Worm (Caenorhabditis elegans) whole organism, midembryonic: ENCODE results near the gene B0285.6.
A peak's percentile ranks its signal among the peaks of the same experiment; 100 is the strongest.

Experiments used
- T22C8.4 ChIP-seq: fragments of 200-800 bp; sonication (Bioruptor generic); IDR thresholded peaks from 2 replicates; pipeline ENCODE4 v1.3.6; 2022; ENCODE audit warnings: missing genetic modification characterization, missing compliant biosample characterization
- cog-1 ChIP-seq: sonication (generic microtip); optimal IDR thresholded peaks from 2 replicates; lab custom pipeline; 2016; ENCODE audit warnings: missing genetic modification characterization, missing compliant biosample characterization
- flt-1 ChIP-seq: fragments of 200-800 bp; sonication (Bioruptor generic); IDR thresholded peaks from 2 replicates; pipeline ENCODE4 v1.3.6; 2022; ENCODE audit warnings: missing genetic modification characterization, missing compliant biosample characterization
- klf-2 ChIP-seq: fragments of 200-800 bp; sonication (Bioruptor generic); conservative IDR thresholded peaks from 2 replicates; pipeline ENCODE4 v1.3.6; 2022; ENCODE audit warnings: missing genetic modification reagents, missing genetic modification characterization, missing compliant biosample characterization
- med-1 ChIP-seq: sonication (generic microtip); optimal IDR thresholded peaks from 2 replicates; lab custom pipeline; 2017; ENCODE audit warnings: missing genetic modification characterization, mild to moderate bottlenecking, missing compliant biosample characterization, antibody characterized with exemption, missing genetic modification reagents; ENCODE audit not compliant: insufficient read depth
- ref-1 ChIP-seq: fragments of 200-800 bp; sonication (Bioruptor generic); conservative IDR thresholded peaks from 2 replicates; pipeline ENCODE4 v1.3.6; 2022; ENCODE audit warnings: missing genetic modification reagents, missing genetic modification characterization, missing compliant biosample characterization
- tab-1 ChIP-seq: fragments of 200-800 bp; sonication (Bioruptor generic); IDR thresholded peaks from 2 replicates; pipeline ENCODE4 v1.3.6; 2022; ENCODE audit warnings: missing genetic modification characterization, missing compliant biosample characterization
- ztf-23 ChIP-seq: fragments of 200-800 bp; sonication (Bioruptor generic); IDR thresholded peaks from 2 replicates; pipeline ENCODE4 v1.3.6; 2022; ENCODE audit warnings: missing genetic modification reagents, missing genetic modification characterization, missing compliant biosample characterization
- ztf-29 ChIP-seq: fragments of 200-800 bp; sonication (Bioruptor generic); IDR thresholded peaks from 2 replicates; pipeline ENCODE4 v1.3.6; 2022; ENCODE audit warnings: missing genetic modification reagents, missing genetic modification characterization, missing compliant biosample characterization

The B0285.6 gene

ce11 chrIII:4357438-4357837 is 7.5 kb downstream of the B0285.6 start:
- TF ChIP-seq cog-1 (tag; lab: Kevin White, UChicago): no peak
- TF ChIP-seq med-1 (GFP tag; lab: Kevin White, UChicago): no peak
- TF ChIP-seq T22C8.4 (GFP tag; lab: Robert Waterston, UW): no peak
- no peak for TF ChIP-seq tab-1 (GFP tag; lab: Robert Waterston, UW)
- no peak for TF ChIP-seq flt-1
- no peak for TF ChIP-seq ztf-23 (GFP tag; lab: Robert Waterston, UW)
- no peak for TF ChIP-seq ref-1
- TF ChIP-seq ztf-29 (GFP tag; lab: Robert Waterston, UW): no peak
- TF ChIP-seq klf-2 (GFP tag; lab: Robert Waterston, UW): no peak

ce11 chrIII:4358345-4358744 is 8.4 kb downstream of the B0285.6 start:
- TF ChIP-seq ztf-29 (GFP tag; lab: Robert Waterston, UW) (no peak), ztf-23 (GFP tag; lab: Robert Waterston, UW) (no peak), T22C8.4 (GFP tag; lab: Robert Waterston, UW) (no peak), ref-1 (no peak), tab-1 (GFP tag; lab: Robert Waterston, UW) (no peak)

ce11 chrIII:4359208-4359607 is 9.3 kb downstream of the B0285.6 start:
- no peak for TF ChIP-seq ztf-23 (GFP tag; lab: Robert Waterston, UW)
- TF ChIP-seq klf-2 (GFP tag; lab: Robert Waterston, UW): no peak
- TF ChIP-seq cog-1 (tag; lab: Kevin White, UChicago): no peak
- TF ChIP-seq med-1 (GFP tag; lab: Kevin White, UChicago): no peak
- TF ChIP-seq ref-1: no peak
- TF ChIP-seq tab-1 (GFP tag; lab: Robert Waterston, UW): no peak
- TF ChIP-seq T22C8.4 (GFP tag; lab: Robert Waterston, UW): no peak
- no peak for TF ChIP-seq flt-1
- TF ChIP-seq ztf-29 (GFP tag; lab: Robert Waterston, UW): no peak

- TF ChIP-seq tab-1 (GFP tag; lab: Robert Waterston, UW) (no peak), med-1 (GFP tag; lab: Kevin White, UChicago) (no peak), T22C8.4 (GFP tag; lab: Robert Waterston, UW) (no peak), cog-1 (tag; lab: Kevin White, UChicago) (no peak), flt-1 (no peak), klf-2 (GFP tag; lab: Robert Waterston, UW) (no peak), ztf-29 (GFP tag; lab: Robert Waterston, UW) (no peak), ztf-23 (GFP tag; lab: Robert Waterston, UW) (no peak), ref-1 (no peak)
Observed at ce11 chrIII:4359900-4360299, 10.0 kb downstream of the B0285.6 start.

ce11 chrIII:4362332-4362731 is 12.4 kb downstream of the B0285.6 start:
- TF ChIP-seq flt-1: 0 out of 2 replicates have a peak, but pooled peaks have one; percentile 6
- TF ChIP-seq ztf-29 (GFP tag; lab: Robert Waterston, UW): no peak

ce11 chrIII:4364974-4365373 is 15.1 kb downstream of the B0285.6 start, which contains the start of gene ckb-1:
ckb-1 (plus strand) TSS chrIII:4365274.
- TF ChIP-seq flt-1 (no peak), T22C8.4 (GFP tag; lab: Robert Waterston, UW) (no peak), ztf-23 (GFP tag; lab: Robert Waterston, UW) (no peak), klf-2 (GFP tag; lab: Robert Waterston, UW) (no peak), ztf-29 (GFP tag; lab: Robert Waterston, UW) (no peak), ref-1 (no peak), cog-1 (tag; lab: Kevin White, UChicago) (no peak), tab-1 (GFP tag; lab: Robert Waterston, UW) (no peak), med-1 (GFP tag; lab: Kevin White, UChicago) (no peak)

ce11 chrIII:4367649-4368048 is 17.8 kb downstream of the B0285.6 start, which contains the start of gene ckb-2:
ckb-2 (plus strand) TSS chrIII:4367949.
- TF ChIP-seq ref-1 (no peak), T22C8.4 (GFP tag; lab: Robert Waterston, UW) (no peak), ztf-29 (GFP tag; lab: Robert Waterston, UW) (no peak), klf-2 (GFP tag; lab: Robert Waterston, UW) (no peak), cog-1 (tag; lab: Kevin White, UChicago) (no peak), flt-1 (no peak), med-1 (GFP tag; lab: Kevin White, UChicago) (no peak), tab-1 (GFP tag; lab: Robert Waterston, UW) (no peak), ztf-23 (GFP tag; lab: Robert Waterston, UW) (no peak)

- TF ChIP-seq tab-1 (GFP tag; lab: Robert Waterston, UW) (peak; percentile 87), ztf-23 (GFP tag; lab: Robert Waterston, UW) (peak; percentile 85), T22C8.4 (GFP tag; lab: Robert Waterston, UW) (peak; percentile 66; the same call in 1 of the 2 replicates), klf-2 (GFP tag; lab: Robert Waterston, UW) (0 out of 2 replicates have a peak, but pooled peaks have one; percentile 62), ref-1 (peak; percentile 63), flt-1 (peak; percentile 93), ztf-29 (GFP tag; lab: Robert Waterston, UW) (0 out of 2 replicates have a peak, but pooled peaks have one; percentile 56), cog-1 (tag; lab: Kevin White, UChicago) (peak; percentile 27)
Observed at ce11 chrIII:4369381-4369809, 19.5 kb downstream of the B0285.6 start.

- TF ChIP-seq ztf-29 (GFP tag; lab: Robert Waterston, UW): no peak
- TF ChIP-seq cog-1 (tag; lab: Kevin White, UChicago): no peak
- no peak for TF ChIP-seq klf-2 (GFP tag; lab: Robert Waterston, UW)
Observed at ce11 chrIII:4370585-4370984, 20.7 kb downstream of the B0285.6 start, which contains the start of gene ckb-3. ckb-3 (plus strand) TSS chrIII:4370885.

ce11 chrIII:4372894-4373293 is 23.0 kb downstream of the B0285.6 start:
- TF ChIP-seq ztf-23 (GFP tag; lab: Robert Waterston, UW) (no peak), ref-1 (no peak), cog-1 (tag; lab: Kevin White, UChicago) (no peak)
